Worm (Caenorhabditis elegans): ENCODE data around the gene C24A8.6.

The C24A8.6 gene

DNA sequence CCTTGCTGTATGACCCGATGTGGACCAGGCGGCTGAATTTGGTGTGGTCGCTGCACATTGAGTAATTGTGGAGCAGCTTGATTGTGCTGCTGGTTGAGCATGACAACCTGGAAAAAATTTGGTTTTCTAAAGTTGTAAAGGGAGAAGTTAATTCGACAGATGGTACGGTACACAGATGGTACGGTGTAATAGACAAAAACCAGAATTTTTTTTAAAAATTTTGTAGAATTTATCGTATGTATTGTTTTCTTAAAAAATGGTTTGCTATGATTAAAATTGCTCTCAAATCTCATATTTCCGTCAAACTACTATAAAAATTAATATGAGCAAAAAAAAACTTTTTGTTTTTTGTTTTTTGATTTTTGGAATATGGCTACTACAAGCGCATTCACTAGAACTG is 25.3 kb downstream of the C24A8.6 start, which contains the start of gene pqn-15:
pqn-15 (minus strand) TSS at position 101 of the 400 bp plus-strand sequence.
- TF ChIP-seq aha-1 (tag; optimal IDR thresholded peaks at IDR 0.05) (no peak), unc-86 (tag; optimal IDR thresholded peaks at IDR 0.05) (no peak), swsn-7 (tag; optimal IDR thresholded peaks at IDR 0.05) (no peak), efl-3 (GFP tag; optimal IDR thresholded peaks at IDR 0.05) (no peak)

- TF ChIP-seq mab-9 (GFP tag; IDR thresholded peaks at IDR 0.05) (no peak), egl-13 (tag; optimal IDR thresholded peaks at IDR 0.05) (no peak), ztf-4 (tag; optimal IDR thresholded peaks at IDR 0.05) (no peak), sup-37 (GFP tag; optimal IDR thresholded peaks at IDR 0.05) (no peak), ama-1 (optimal IDR thresholded peaks at IDR 0.05) (no peak), dpl-1 (GFP tag; optimal IDR thresholded peaks at IDR 0.05) (no peak), tbx-2 (tag; optimal IDR thresholded peaks at IDR 0.05) (no peak), snpc-4 (tag; optimal IDR thresholded peaks at IDR 0.05) (no peak), ceh-90 (tag; optimal IDR thresholded peaks at IDR 0.05) (no peak), elt-3 (tag; optimal IDR thresholded peaks at IDR 0.05) (no peak), aly-2 (tag; optimal IDR thresholded peaks at IDR 0.05) (no peak), alr-1 (tag; optimal IDR thresholded peaks at IDR 0.05; ENCODE audit: borderline replicate concordance) (no peak), hlh-17 (GFP tag; optimal IDR thresholded peaks at IDR 0.05; ENCODE audit: borderline replicate concordance) (no peak)
Observed at ce11 chrX:4303200-4303599, 29.0 kb downstream of the C24A8.6 start.

DNA sequence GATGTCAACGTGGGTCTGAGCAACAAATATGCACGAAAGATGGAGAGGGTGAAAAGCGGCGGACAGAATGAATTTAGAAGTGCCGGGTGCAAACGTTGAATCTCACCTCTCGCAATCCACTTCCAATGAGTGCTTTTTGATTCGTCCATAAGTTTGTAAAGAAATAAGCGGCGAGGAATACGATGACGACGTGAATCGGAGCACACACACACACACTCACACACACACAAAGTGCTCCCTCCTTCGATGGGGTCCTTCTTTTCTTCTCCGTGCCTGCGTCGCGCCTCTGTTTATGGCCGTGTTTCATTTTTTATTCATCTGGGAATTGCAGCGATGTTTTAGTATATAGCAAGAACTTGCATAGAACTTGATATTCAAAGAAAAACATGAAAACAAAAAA is 34.8 kb downstream of the C24A8.6 start, which contains the start of gene paf-2:
paf-2 (minus strand) TSS at position 290 of the 400 bp plus-strand sequence.
- no peak for TF ChIP-seq hlh-4 (tag; optimal IDR thresholded peaks at IDR 0.05)
- TF ChIP-seq efl-1 (optimal IDR thresholded peaks at IDR 0.05): no peak
- peak in 1 of 2 experiments; percentile 78 for TF ChIP-seq efl-1 (GFP tag; optimal IDR thresholded peaks at IDR 0.05 in 1 of 2)
- peak; percentile 66 for TF ChIP-seq fkh-10 (GFP tag; optimal IDR thresholded peaks at IDR 0.05)
- peak; percentile 17 for TF ChIP-seq aly-2 (tag; optimal IDR thresholded peaks at IDR 0.05)
- no peak for TF ChIP-seq F16B12.6 (tag; optimal IDR thresholded peaks at IDR 0.05)
- TF ChIP-seq sptf-1 (tag; optimal IDR thresholded peaks at IDR 0.05): no peak
- TF ChIP-seq lin-13 (GFP tag; optimal IDR thresholded peaks at IDR 0.05): no peak
- peak; percentile 59 for TF ChIP-seq lin-14 (GFP tag; optimal IDR thresholded peaks at IDR 0.05)
- TF ChIP-seq ama-1 (optimal IDR thresholded peaks at IDR 0.05): no peak
- TF ChIP-seq zip-4 (GFP tag; optimal IDR thresholded peaks at IDR 0.05): no peak
- TF ChIP-seq hpl-2 (GFP tag; optimal IDR thresholded peaks at IDR 0.05): no peak
- no peak for TF ChIP-seq mef-2 (tag; optimal IDR thresholded peaks at IDR 0.05)
- no peak for TF ChIP-seq unc-30 (tag; optimal IDR thresholded peaks at IDR 0.05)
- no peak for TF ChIP-seq C04F5.9 (tag; optimal IDR thresholded peaks at IDR 0.05)
- TF ChIP-seq lin-39 (tag; optimal IDR thresholded peaks at IDR 0.05): no peak
- TF ChIP-seq ceh-82 (tag; optimal IDR thresholded peaks at IDR 0.05): peak in 1 of 3 experiments; percentile 19

DNA sequence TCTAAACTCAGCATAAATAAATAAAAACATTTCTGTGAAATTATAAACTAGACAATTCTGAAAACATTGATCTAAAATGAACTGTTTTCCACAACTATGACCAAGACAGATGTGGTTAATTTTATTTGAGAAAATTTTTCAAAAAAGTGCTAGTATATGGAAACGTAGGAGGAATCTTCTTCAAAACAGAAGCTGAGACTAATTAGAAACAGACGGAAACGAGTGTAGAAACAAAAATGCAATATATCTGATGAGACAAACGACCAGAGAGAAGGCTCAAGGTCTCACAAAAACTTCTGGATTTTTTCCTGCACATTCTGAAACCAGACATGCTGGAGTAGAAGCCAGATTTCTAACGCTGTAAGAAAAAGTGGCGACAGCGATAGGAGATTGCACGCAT is 36.3 kb downstream of the C24A8.6 start:
- TF ChIP-seq ztf-4 (tag; optimal IDR thresholded peaks at IDR 0.05): no peak
- TF ChIP-seq sup-37 (GFP tag; optimal IDR thresholded peaks at IDR 0.05): no peak
- no peak for TF ChIP-seq blmp-1 (tag; optimal IDR thresholded peaks at IDR 0.05)
- TF ChIP-seq irx-1 (tag; optimal IDR thresholded peaks at IDR 0.05): no peak
- no peak for TF ChIP-seq nhr-84 (tag; optimal IDR thresholded peaks at IDR 0.05)
- no peak for TF ChIP-seq ceh-8 (GFP tag; optimal IDR thresholded peaks at IDR 0.05)
- TF ChIP-seq fkh-4 (tag; optimal IDR thresholded peaks at IDR 0.05; ENCODE audit: borderline replicate concordance): peak; percentile 86
- no peak for TF ChIP-seq fos-1 (tag; optimal IDR thresholded peaks at IDR 0.05)
- TF ChIP-seq lin-13 (GFP tag; optimal IDR thresholded peaks at IDR 0.05): no peak
- no peak for TF ChIP-seq ztf-11 (tag; optimal IDR thresholded peaks at IDR 0.05)
- peak; percentile 96 for TF ChIP-seq dsc-1 (tag; optimal IDR thresholded peaks at IDR 0.05)
- TF ChIP-seq nhr-77 (tag; optimal IDR thresholded peaks at IDR 0.05): no peak
- TF ChIP-seq vab-15 (tag; optimal IDR thresholded peaks at IDR 0.05): no peak
- no peak for TF ChIP-seq nhr-90 (tag; optimal IDR thresholded peaks at IDR 0.05; ENCODE audit: poor library complexity)
- no peak for TF ChIP-seq unc-98 (GFP tag; IDR thresholded peaks at IDR 0.05)
- TF ChIP-seq grh-1 (GFP tag; IDR thresholded peaks at IDR 0.05): no peak

All from whole organism, L1 larva.